Worm (Caenorhabditis elegans) whole organism, young adult: ENCODE results near the gene F27C8.2.

Experiments
- B0019.2 ChIP-seq: fragments of 200-800 bp; sonication (Bioruptor generic); conservative IDR thresholded peaks from 2 replicates; pipeline ENCODE4 v1.3.6; 2022; ENCODE audit warnings: missing genetic modification reagents, missing genetic modification characterization, missing compliant biosample characterization
- B0035.1 ChIP-seq: sonication (generic microtip); optimal IDR thresholded peaks from 2 replicates; lab custom pipeline; 2016; ENCODE audit warnings: missing genetic modification characterization, mild to moderate bottlenecking, missing compliant biosample characterization, missing genotype, missing genetic modification reagents
- B0261.1 ChIP-seq: sonication (generic microtip); optimal IDR thresholded peaks from 2 replicates; lab custom pipeline; 2016; ENCODE audit warnings: mild to moderate bottlenecking, missing genetic modification characterization, moderate library complexity, missing compliant biosample characterization
- C17E4.6 ChIP-seq: fragments of 200-800 bp; sonication (Bioruptor generic); IDR thresholded peaks from 2 replicates; pipeline ENCODE4 v1.3.6; 2022; ENCODE audit warnings: missing genetic modification reagents, missing genetic modification characterization, missing compliant biosample characterization
- F10E7.11 ChIP-seq: sonication (generic microtip); optimal IDR thresholded peaks from 2 replicates; lab custom pipeline; 2017; ENCODE audit warnings: mild to moderate bottlenecking, missing genetic modification characterization, moderate library complexity, missing compliant biosample characterization
- F52B5.7 ChIP-seq: sonication (generic microtip); optimal IDR thresholded peaks from 2 replicates; lab custom pipeline; 2016; ENCODE audit warnings: mild to moderate bottlenecking, missing genetic modification characterization, missing compliant biosample characterization
- F55B11.4 ChIP-seq: sonication (generic microtip); optimal IDR thresholded peaks from 2 replicates; lab custom pipeline; 2016; ENCODE audit warnings: missing compliant biosample characterization, missing genetic modification characterization, borderline replicate concordance; ENCODE audit not compliant: insufficient read depth
- F57A8.1 ChIP-seq: fragments of 200-800 bp; sonication (Bioruptor generic); optimal IDR thresholded peaks from 2 replicates; lab custom pipeline; 2018; ENCODE audit warnings: mild to moderate bottlenecking, missing genetic modification characterization, moderate library complexity, missing compliant biosample characterization
- K11D2.4 ChIP-seq: fragments of 200-800 bp; sonication (Bioruptor generic); IDR thresholded peaks from 2 replicates; pipeline ENCODE4 v1.3.6; 2022; ENCODE audit warnings: missing genetic modification reagents, missing genetic modification characterization, missing compliant biosample characterization
- Y53F4B.3 ChIP-seq: fragments of 200-800 bp; sonication (Bioruptor generic); IDR thresholded peaks from 2 replicates; pipeline ENCODE4 v1.3.6; 2022; ENCODE audit warnings: missing genetic modification reagents, missing genetic modification characterization, missing compliant biosample characterization
- Y53G8AR.9 ChIP-seq: fragments of 200-800 bp; sonication (Bioruptor generic); conservative IDR thresholded peaks from 2 replicates; pipeline ENCODE4 v1.3.6; 2022; ENCODE audit warnings: missing genetic modification reagents, missing genetic modification characterization, missing compliant biosample characterization
- Y79H2A.3 ChIP-seq: fragments of 200-800 bp; sonication (Bioruptor generic); conservative IDR thresholded peaks from 2 replicates; pipeline ENCODE4 v1.3.6; 2022; ENCODE audit warnings: missing genetic modification reagents, missing genetic modification characterization, missing compliant biosample characterization
- ZK185.1 ChIP-seq: sonication (generic microtip); optimal IDR thresholded peaks from 2 replicates; lab custom pipeline; 2016; ENCODE audit warnings: mild to moderate bottlenecking, missing genetic modification characterization, missing compliant biosample characterization; ENCODE audit not compliant: poor library complexity, severe bottlenecking
- akir-1 ChIP-seq: fragments of 200-800 bp; sonication (Bioruptor generic); optimal IDR thresholded peaks from 2 replicates; lab custom pipeline; 2018; ENCODE audit warnings: mild to moderate bottlenecking, missing genetic modification characterization, moderate library complexity, missing compliant biosample characterization
- aptf-3 ChIP-seq: fragments of 200-800 bp; sonication (Bioruptor generic); IDR thresholded peaks from 2 replicates; pipeline ENCODE4 v1.3.6; 2022; ENCODE audit warnings: missing genetic modification characterization, missing compliant biosample characterization
- atf-7 ChIP-seq: sonication (generic microtip); optimal IDR thresholded peaks from 2 replicates; lab custom pipeline; 2017; ENCODE audit warnings: mild to moderate bottlenecking, missing genetic modification characterization, missing compliant biosample characterization
- attf-5 ChIP-seq: fragments of 200-800 bp; sonication (Bioruptor generic); optimal IDR thresholded peaks from 2 replicates; lab custom pipeline; 2018; ENCODE audit warnings: mild to moderate bottlenecking, missing genetic modification characterization, missing compliant biosample characterization
- attf-6 ChIP-seq: fragments of 200-800 bp; sonication (Bioruptor generic); IDR thresholded peaks from 2 replicates; pipeline ENCODE4 v1.3.6; 2022; ENCODE audit warnings: missing genetic modification reagents, missing genetic modification characterization, missing compliant biosample characterization
- bed-2 ChIP-seq: fragments of 200-800 bp; sonication (Bioruptor generic); IDR thresholded peaks from 2 replicates; pipeline ENCODE4 v1.3.6; 2022; ENCODE audit warnings: missing genetic modification reagents, missing genetic modification characterization, missing compliant biosample characterization
- ccch-3 ChIP-seq: fragments of 200-800 bp; sonication (Bioruptor generic); optimal IDR thresholded peaks from 2 replicates; lab custom pipeline; 2018; ENCODE audit warnings: mild to moderate bottlenecking, missing genetic modification characterization, missing compliant biosample characterization
- ceh-91 ChIP-seq: fragments of 200-800 bp; sonication (Bioruptor generic); IDR thresholded peaks from 2 replicates; pipeline ENCODE4 v1.3.6; 2022; ENCODE audit warnings: missing genetic modification reagents, missing genetic modification characterization, missing compliant biosample characterization
- fkh-3 ChIP-seq: sonication (generic microtip); optimal IDR thresholded peaks from 2 replicates; lab custom pipeline; 2016; ENCODE audit warnings: mild to moderate bottlenecking, missing genetic modification characterization, missing compliant biosample characterization
- him-1 ChIP-seq: sonication (generic microtip); optimal IDR thresholded peaks from 2 replicates; lab custom pipeline; 2016; ENCODE audit warnings: missing genotype, missing genetic modification reagents, missing genetic modification characterization, missing compliant biosample characterization
- hmg-20 ChIP-seq: fragments of 200-800 bp; sonication (Bioruptor generic); IDR thresholded peaks from 2 replicates; pipeline ENCODE4 v1.3.6; 2022; ENCODE audit warnings: missing genetic modification reagents, missing genetic modification characterization, missing compliant biosample characterization
- hrde-1 ChIP-seq: sonication (generic microtip); optimal IDR thresholded peaks from 2 replicates; lab custom pipeline; 2016; ENCODE audit warnings: missing genetic modification characterization, mild to moderate bottlenecking, missing compliant biosample characterization, moderate library complexity, missing genotype, missing genetic modification reagents, borderline replicate concordance
- lag-1 ChIP-seq: fragments of 200-800 bp; sonication (Bioruptor generic); IDR thresholded peaks from 2 replicates; pipeline ENCODE4 v1.3.6; 2022; ENCODE audit warnings: missing genetic modification reagents, missing genetic modification characterization, missing compliant biosample characterization
- let-526 ChIP-seq: fragments of 200-800 bp; sonication (Bioruptor generic); IDR thresholded peaks from 2 replicates; pipeline ENCODE4 v1.3.6; 2022; ENCODE audit warnings: missing genetic modification reagents, missing genetic modification characterization, missing compliant biosample characterization
- let-607 ChIP-seq, 2 experiments: fragments of 200-800 bp in 1 of 2; sonication (Bioruptor generic) in 1 of 2; sonication (generic microtip) in 1 of 2; optimal IDR thresholded peaks; 2 replicates each; lab custom pipeline; 2016 to 2018; ENCODE audit warnings: mild to moderate bottlenecking in 2 of 2, missing compliant biosample characterization in 2 of 2, missing genetic modification characterization in 2 of 2, moderate library complexity in 2 of 2, missing genotype in 1 of 2
- lin-26 ChIP-seq: fragments of 200-800 bp; sonication (Bioruptor generic); IDR thresholded peaks from 2 replicates; pipeline ENCODE4 v1.3.6; 2022; ENCODE audit warnings: missing genetic modification reagents, missing genetic modification characterization, missing compliant biosample characterization
- madf-8 ChIP-seq: fragments of 200-800 bp; sonication (Bioruptor generic); conservative IDR thresholded peaks from 2 replicates; pipeline ENCODE4 v1.3.6; 2022; ENCODE audit warnings: missing genetic modification reagents, missing genetic modification characterization, missing compliant biosample characterization
- mcd-1 ChIP-seq: fragments of 200-800 bp; sonication (Bioruptor generic); IDR thresholded peaks from 2 replicates; pipeline ENCODE4 v1.3.6; 2022; ENCODE audit warnings: missing genetic modification reagents, missing genetic modification characterization, missing compliant biosample characterization
- mel-28 ChIP-seq: sonication (generic microtip); optimal IDR thresholded peaks from 2 replicates; lab custom pipeline; 2016; ENCODE audit warnings: borderline replicate concordance, mild to moderate bottlenecking, missing genetic modification characterization, missing compliant biosample characterization
- mes-4 ChIP-seq: sonication (generic microtip); optimal IDR thresholded peaks from 2 replicates; lab custom pipeline; 2016; ENCODE audit warnings: missing genotype, missing genetic modification characterization, missing compliant biosample characterization
- nfya-2 ChIP-seq: fragments of 200-800 bp; sonication (Bioruptor generic); IDR thresholded peaks from 2 replicates; pipeline ENCODE4 v1.3.6; 2022; ENCODE audit warnings: missing genetic modification reagents, missing genetic modification characterization, missing compliant biosample characterization
- nhr-120 ChIP-seq: fragments of 200-800 bp; sonication (Bioruptor generic); IDR thresholded peaks from 2 replicates; pipeline ENCODE4 v1.3.6; 2022; ENCODE audit warnings: missing genetic modification characterization, missing compliant biosample characterization
- pbrm-1 ChIP-seq: fragments of 200-800 bp; sonication (Bioruptor generic); IDR thresholded peaks from 2 replicates; pipeline ENCODE4 v1.3.6; 2022; ENCODE audit warnings: missing genetic modification reagents, missing genetic modification characterization, missing compliant biosample characterization
- pha-4 ChIP-seq: fragments of 150-350 bp; sonication (generic microtip); optimal IDR thresholded peaks from 2 replicates; lab custom pipeline; 2014; ENCODE audit warnings: missing biosample characterization, missing genetic modification reagents, missing genetic modification characterization
- rec-8 ChIP-seq, 2 experiments: sonication (generic microtip); optimal IDR thresholded peaks; 2 replicates each; lab custom pipeline; 2016; ENCODE audit warnings: mild to moderate bottlenecking in 2 of 2, missing genetic modification characterization in 2 of 2, missing genetic modification reagents in 2 of 2, missing genotype in 2 of 2, missing biosample characterization in 1 of 2, missing compliant biosample characterization in 1 of 2, moderate library complexity in 1 of 2
- repo-1 ChIP-seq: sonication (generic microtip); optimal IDR thresholded peaks from 2 replicates; lab custom pipeline; 2017; ENCODE audit warnings: mild to moderate bottlenecking, missing genetic modification characterization, missing compliant biosample characterization
- sdz-38 ChIP-seq: sonication (generic microtip); optimal IDR thresholded peaks from 2 replicates; lab custom pipeline; 2016; ENCODE audit warnings: missing genotype, missing genetic modification characterization, missing compliant biosample characterization
- sea-2 ChIP-seq: fragments of 200-800 bp; sonication (Bioruptor generic); IDR thresholded peaks from 2 replicates; pipeline ENCODE4 v1.3.6; 2022; ENCODE audit warnings: missing genetic modification characterization, missing compliant biosample characterization
- snpc-3.4 ChIP-seq: sonication (generic microtip); optimal IDR thresholded peaks from 2 replicates; lab custom pipeline; 2017; ENCODE audit warnings: missing genetic modification characterization, mild to moderate bottlenecking, missing compliant biosample characterization, antibody characterized with exemption, moderate library complexity, missing genotype, missing genetic modification reagents
- sptf-2 ChIP-seq: fragments of 200-800 bp; sonication (Bioruptor generic); optimal IDR thresholded peaks from 2 replicates; lab custom pipeline; 2018; ENCODE audit warnings: mild to moderate bottlenecking, missing genetic modification characterization, missing compliant biosample characterization
- xnd-1 ChIP-seq: sonication (generic microtip); optimal IDR thresholded peaks from 2 replicates; lab custom pipeline; 2016; ENCODE audit warnings: missing genotype, missing genetic modification reagents, missing genetic modification characterization, missing compliant biosample characterization
- zfh-2 ChIP-seq: fragments of 200-800 bp; sonication (Bioruptor generic); conservative IDR thresholded peaks from 2 replicates; pipeline ENCODE4 v1.3.6; 2022; ENCODE audit warnings: missing genetic modification reagents, missing genetic modification characterization, missing compliant biosample characterization
- ztf-18 ChIP-seq: sonication (generic microtip); optimal IDR thresholded peaks from 2 replicates; lab custom pipeline; 2016; ENCODE audit warnings: missing genotype, mild to moderate bottlenecking, missing genetic modification characterization, missing compliant biosample characterization
- ztf-25 ChIP-seq: fragments of 200-800 bp; sonication (Bioruptor generic); IDR thresholded peaks from 2 replicates; pipeline ENCODE4 v1.3.6; 2022; ENCODE audit warnings: missing genetic modification reagents, missing genetic modification characterization, missing compliant biosample characterization
- ztf-26 ChIP-seq: sonication (generic microtip); optimal IDR thresholded peaks from 2 replicates; lab custom pipeline; 2017; ENCODE audit warnings: missing genetic modification characterization, missing compliant biosample characterization

Gene F27C8.2

ce11 chrIV:9588784-9589457, 7.2 kb upstream of the F27C8.2 start, which contains the start of gene trcs-1 (continued):
- TF ChIP-seq rec-8 (tag; optimal IDR thresholded peaks at IDR 0.05; lab: Kevin White, UChicago) (no peak), sptf-2 (GFP tag; lab: Kevin White, UChicago) (no peak), xnd-1 (tag; lab: Kevin White, UChicago) (peak; percentile 96), K11D2.4 (GFP tag; lab: Robert Waterston, UW) (no peak), B0019.2 (GFP tag; lab: Robert Waterston, UW) (no peak), ztf-26 (tag; lab: Kevin White, UChicago) (no peak), ceh-91 (peak; percentile 88), snpc-3.4 (tag; lab: Kevin White, UChicago) (peak; percentile 82), attf-6 (GFP tag; lab: Robert Waterston, UW) (0 out of 2 replicates have a peak, but pooled peaks have one; percentile 64), akir-1 (GFP tag; lab: Kevin White, UChicago) (no peak), ZK185.1 (tag; lab: Kevin White, UChicago) (no peak), fkh-3 (tag; lab: Kevin White, UChicago) (no peak), repo-1 (no peak), nfya-2 (no peak), hrde-1 (no peak), pha-4 (tag; lab: Kevin White, UChicago) (no peak), let-526 (GFP tag; lab: Robert Waterston, UW) (no peak), F55B11.4 (tag; lab: Kevin White, UChicago) (no peak), sdz-38 (tag; lab: Kevin White, UChicago) (no peak), zfh-2 (GFP tag; lab: Robert Waterston, UW) (no peak), F57A8.1 (GFP tag; lab: Kevin White, UChicago) (no peak), lin-26 (GFP tag; lab: Robert Waterston, UW) (no peak), Y53G8AR.9 (GFP tag; lab: Robert Waterston, UW) (no peak), C17E4.6 (peak; percentile 49; the same call in 1 of the 2 replicates), B0035.1 (no peak), pbrm-1 (GFP tag; lab: Robert Waterston, UW) (no peak), mes-4 (tag; lab: Kevin White, UChicago) (no peak), Y79H2A.3 (GFP tag; lab: Robert Waterston, UW) (no peak), madf-8 (GFP tag; lab: Robert Waterston, UW) (peak; percentile 92), bed-2 (GFP tag; lab: Robert Waterston, UW) (no peak), atf-7 (tag; lab: Kevin White, UChicago) (no peak), F52B5.7 (tag; lab: Kevin White, UChicago) (no peak), let-607 (tag; optimal IDR thresholded peaks at IDR 0.05; lab: Kevin White, UChicago) (no peak), hmg-20 (GFP tag; lab: Robert Waterston, UW) (no peak), mel-28 (tag; lab: Kevin White, UChicago) (no peak), nhr-120 (GFP tag; lab: Robert Waterston, UW) (no peak), sea-2 (GFP tag; lab: Robert Waterston, UW) (no peak), ccch-3 (GFP tag; lab: Kevin White, UChicago) (no peak), ztf-25 (GFP tag; lab: Robert Waterston, UW) (no peak), mcd-1 (no peak; the same call in 1 of the 2 replicates), F10E7.11 (no peak), Y53F4B.3 (GFP tag; lab: Robert Waterston, UW) (no peak), attf-5 (no peak), lag-1 (GFP tag; lab: Robert Waterston, UW) (no peak), aptf-3 (no peak), ztf-18 (tag; lab: Kevin White, UChicago) (no peak), B0261.1 (tag; lab: Kevin White, UChicago) (no peak), him-1 (tag; lab: Kevin White, UChicago) (peak; percentile 32)
